Fruit fly (Drosophila melanogaster): Measurements from ENCODE around the gene CG34454.
A peak's percentile ranks its signal among the peaks of the same experiment; 100 is the strongest.

The CG34454 gene

dm6 chr3L:199050-199745, 33.0 kb downstream of the CG34454 start:
- TF ChIP-seq Sp1 (GFP tag; optimal IDR thresholded peaks at IDR 0.05) (no peak), CG32264 (GFP tag; optimal IDR thresholded peaks at IDR 0.05) (no peak), Hr78 (GFP tag; optimal IDR thresholded peaks at IDR 0.05) (no peak), Rel (GFP tag; optimal IDR thresholded peaks at IDR 0.05) (no peak), Rel (tag; optimal IDR thresholded peaks at IDR 0.05) (peak; percentile 12), Mio (GFP tag; optimal IDR thresholded peaks at IDR 0.05) (no peak), dl (GFP tag; optimal IDR thresholded peaks at IDR 0.05; ENCODE audit: insufficient read depth in 1 of 2, partially characterized antibody in 2 of 2) (peak in 1 of 2 experiments; percentile 64), CG9705 (GFP tag; optimal IDR thresholded peaks at IDR 0.05) (no peak), Dif (GFP tag; optimal IDR thresholded peaks at IDR 0.05; ENCODE audit: partially characterized antibody) (peak; percentile 98)

- no peak for TF ChIP-seq Rel (GFP tag; optimal IDR thresholded peaks at IDR 0.05)
- no peak for TF ChIP-seq Rel (tag; optimal IDR thresholded peaks at IDR 0.05)
- TF ChIP-seq Hnf4 (GFP tag; optimal IDR thresholded peaks at IDR 0.05) = no peak
- peak; percentile 89 for TF ChIP-seq fru (GFP tag; optimal IDR thresholded peaks at IDR 0.05)
- peak; percentile 80 for TF ChIP-seq psq (GFP tag; optimal IDR thresholded peaks at IDR 0.05)
- peak; percentile 90 for TF ChIP-seq sv (GFP tag; optimal IDR thresholded peaks at IDR 0.05)
- TF ChIP-seq OdsH (GFP tag; optimal IDR thresholded peaks at IDR 0.05) = peak; percentile 88
- peak; percentile 78 for TF ChIP-seq Hr83 (GFP tag; optimal IDR thresholded peaks at IDR 0.05; ENCODE audit: poor library complexity, severe bottlenecking)
- TF ChIP-seq Sp1 (GFP tag; optimal IDR thresholded peaks at IDR 0.05) = peak; percentile 85
- no peak for TF ChIP-seq brk (GFP tag; optimal IDR thresholded peaks at IDR 0.05)
- TF ChIP-seq Vsx2 (GFP tag; optimal IDR thresholded peaks at IDR 0.05; ENCODE audit: partially characterized antibody) = no peak
- peak; percentile 93 for TF ChIP-seq h (GFP tag; optimal IDR thresholded peaks at IDR 0.05)
- TF ChIP-seq Dfd (GFP tag; optimal IDR thresholded peaks at IDR 0.05) = no peak
- no peak for TF ChIP-seq tai (GFP tag; optimal IDR thresholded peaks at IDR 0.05)
- TF ChIP-seq Dif (GFP tag; optimal IDR thresholded peaks at IDR 0.05; ENCODE audit: partially characterized antibody) = no peak
- peak; percentile 97 for TF ChIP-seq Jra (GFP tag; optimal IDR thresholded peaks at IDR 0.05)
- TF ChIP-seq dsf (GFP tag; optimal IDR thresholded peaks at IDR 0.05; ENCODE audit: borderline replicate concordance) = peak; percentile 88
- no peak for TF ChIP-seq CrebA (GFP tag; optimal IDR thresholded peaks at IDR 0.05; ENCODE audit: borderline replicate concordance)
- TF ChIP-seq dmrt93B (GFP tag; optimal IDR thresholded peaks at IDR 0.05) = no peak
- TF ChIP-seq CG9705 (GFP tag; optimal IDR thresholded peaks at IDR 0.05) = peak; percentile 78
- peak; percentile 91 for TF ChIP-seq ey (GFP tag; optimal IDR thresholded peaks at IDR 0.05)
- TF ChIP-seq Mio (GFP tag; optimal IDR thresholded peaks at IDR 0.05) = no peak
- TF ChIP-seq br (GFP tag; optimal IDR thresholded peaks at IDR 0.05) = peak; percentile 90
- no peak for TF ChIP-seq lola (GFP tag; optimal IDR thresholded peaks at IDR 0.05)
- peak; percentile 76 for TF ChIP-seq CG32264 (GFP tag; optimal IDR thresholded peaks at IDR 0.05)
- TF ChIP-seq N (GFP tag; optimal IDR thresholded peaks at IDR 0.05) = no peak
- TF ChIP-seq HLH106 (tag; optimal IDR thresholded peaks at IDR 0.05) = peak; percentile 87
- TF ChIP-seq foxo (GFP tag; optimal IDR thresholded peaks at IDR 0.05) = peak; percentile 76 to 95
Observed at dm6 chr3L:184251-184650, 47.9 kb downstream of the CG34454 start, which contains the start of the genes CG34140, Mkp and Mtch. TSS of gene CG34140 (minus strand) at chr3L:184424. TSS of gene Mkp (minus strand) at chr3L:184540. TSS of gene Mtch (plus strand) at chr3L:184626.
